Worm (Caenorhabditis elegans) whole organism, L4 larva: ENCODE data around the gene scrm-8.

ENCODE experiments used
- F37D6.2 ChIP-seq: sonication (generic microtip); optimal IDR thresholded peaks from 2 replicates; lab custom pipeline; 2016; ENCODE audit warnings: mild to moderate bottlenecking, missing genetic modification characterization, missing compliant biosample characterization
- F44E2.7 ChIP-seq: fragments of 200-800 bp; sonication (Bioruptor generic); IDR thresholded peaks from 2 replicates; pipeline ENCODE4 v2.1.2; 2022; ENCODE audit warnings: missing genetic modification characterization, missing compliant biosample characterization
- F49E8.2 ChIP-seq: sonication (generic microtip); optimal IDR thresholded peaks from 2 replicates; lab custom pipeline; 2016; ENCODE audit warnings: missing compliant biosample characterization, mild to moderate bottlenecking, missing genetic modification characterization, borderline replicate concordance
- R02D3.7 ChIP-seq: fragments of 150-350 bp; sonication (generic microtip); optimal IDR thresholded peaks from 3 replicates; lab custom pipeline; 2014; ENCODE audit warnings: missing biosample characterization, missing genetic modification characterization
- arid-1 ChIP-seq: fragments of 200-800 bp; sonication (Bioruptor generic); conservative IDR thresholded peaks from 2 replicates; pipeline ENCODE4 v1.3.6; 2022; ENCODE audit warnings: missing genetic modification reagents, missing genetic modification characterization, missing compliant biosample characterization
- attf-4 ChIP-seq: sonication (generic microtip); optimal IDR thresholded peaks from 3 replicates; lab custom pipeline; 2017; ENCODE audit warnings: missing biosample characterization, missing genetic modification characterization
- ceh-20 ChIP-seq: fragments of 200-800 bp; sonication (Bioruptor generic); IDR thresholded peaks from 2 replicates; pipeline ENCODE4 v1.3.6; 2022; ENCODE audit warnings: missing genetic modification reagents, missing genetic modification characterization, missing compliant biosample characterization
- ceh-32 ChIP-seq: sonication (generic microtip); optimal IDR thresholded peaks from 2 replicates; lab custom pipeline; 2016; ENCODE audit warnings: mild to moderate bottlenecking, missing genetic modification characterization, missing compliant biosample characterization; ENCODE audit not compliant: poor library complexity
- ceh-62 ChIP-seq: sonication (generic microtip); optimal IDR thresholded peaks from 2 replicates; lab custom pipeline; 2017; ENCODE audit warnings: missing biosample characterization, missing genetic modification characterization
- ces-1 ChIP-seq: fragments of 150-350 bp; sonication (generic microtip); optimal IDR thresholded peaks from 4 replicates; lab custom pipeline; 2014; ENCODE audit warnings: missing biosample characterization, missing genetic modification reagents, missing genetic modification characterization
- cey-2 ChIP-seq: sonication (generic microtip); optimal IDR thresholded peaks from 3 replicates; lab custom pipeline; 2017; ENCODE audit warnings: missing genetic modification characterization, mild to moderate bottlenecking, missing compliant biosample characterization, antibody characterized with exemption, borderline replicate concordance; ENCODE audit not compliant: insufficient read depth
- daf-12 ChIP-seq: fragments of 150-350 bp; optimal IDR thresholded peaks from 2 replicates; lab custom pipeline; 2014; ENCODE audit warnings: missing biosample characterization, missing genetic modification reagents, missing genetic modification characterization
- daf-8 ChIP-seq: fragments of 200-800 bp; sonication (Bioruptor generic); IDR thresholded peaks from 2 replicates; pipeline ENCODE4 v1.3.6; 2022; ENCODE audit warnings: missing genetic modification characterization, missing compliant biosample characterization
- dmd-6 ChIP-seq: fragments of 200-800 bp; sonication (Bioruptor generic); IDR thresholded peaks from 2 replicates; pipeline ENCODE4 v1.3.6; 2022; ENCODE audit warnings: missing genetic modification reagents, missing genetic modification characterization, missing compliant biosample characterization
- dpl-1 ChIP-seq: fragments of 150-350 bp; optimal IDR thresholded peaks from 2 replicates; lab custom pipeline; 2014; ENCODE audit warnings: missing biosample characterization, missing genetic modification reagents, missing genetic modification characterization
- duxl-1 ChIP-seq: sonication (generic microtip); optimal IDR thresholded peaks from 2 replicates; lab custom pipeline; 2016; ENCODE audit warnings: mild to moderate bottlenecking, missing genetic modification characterization, moderate library complexity, missing compliant biosample characterization; ENCODE audit not compliant: poor library complexity
- dve-1 ChIP-seq: sonication (generic microtip); optimal IDR thresholded peaks from 2 replicates; lab custom pipeline; 2017; ENCODE audit warnings: antibody characterized with exemption, mild to moderate bottlenecking, missing genetic modification characterization, missing compliant biosample characterization; ENCODE audit not compliant: insufficient read depth
- egl-43 ChIP-seq: fragments of 200-800 bp; sonication (Bioruptor generic); IDR thresholded peaks from 2 replicates; pipeline ENCODE4 v1.3.6; 2022; ENCODE audit warnings: missing genetic modification reagents, missing genetic modification characterization, missing compliant biosample characterization
- fos-1 ChIP-seq: fragments of 150-350 bp; optimal IDR thresholded peaks from 2 replicates; lab custom pipeline; 2014; ENCODE audit warnings: missing biosample characterization, missing genetic modification characterization
- hlh-11 ChIP-seq: fragments of 200-800 bp; sonication (Bioruptor generic); optimal IDR thresholded peaks from 2 replicates; lab custom pipeline; 2018; ENCODE audit warnings: mild to moderate bottlenecking, missing genetic modification characterization, missing compliant biosample characterization
- hlh-30 ChIP-seq: sonication (generic microtip); optimal IDR thresholded peaks from 2 replicates; lab custom pipeline; 2017; ENCODE audit warnings: antibody characterized with exemption, mild to moderate bottlenecking, missing genetic modification characterization, missing compliant biosample characterization; ENCODE audit not compliant: insufficient read depth
- lin-13 ChIP-seq: fragments of 150-350 bp; optimal IDR thresholded peaks from 2 replicates; lab custom pipeline; 2014; ENCODE audit warnings: missing biosample characterization, missing genetic modification reagents, missing genetic modification characterization
- lin-29 ChIP-seq: fragments of 200-800 bp; sonication (Bioruptor generic); IDR thresholded peaks from 2 replicates; pipeline ENCODE4 v1.3.6; 2022; ENCODE audit warnings: missing genetic modification reagents, missing genetic modification characterization, missing compliant biosample characterization
- lin-39 ChIP-seq: fragments of 150-350 bp; optimal IDR thresholded peaks from 2 replicates; lab custom pipeline; 2014; ENCODE audit warnings: missing biosample characterization, missing genetic modification reagents, missing genetic modification characterization
- lsy-2 ChIP-seq, 2 experiments: fragments of 150-350 bp in 1 of 2; sonication (generic microtip) in 1 of 2; optimal IDR thresholded peaks; 2 replicates each; lab custom pipeline; 2014 to 2017; ENCODE audit warnings: missing biosample characterization in 2 of 2, missing genetic modification characterization in 2 of 2
- mdl-1 ChIP-seq, 2 experiments: fragments of 150-350 bp in 1 of 2; sonication (generic microtip) in 1 of 2; optimal IDR thresholded peaks; 2 replicates each; lab custom pipeline; 2014 to 2017; ENCODE audit warnings: missing biosample characterization in 2 of 2, missing genetic modification characterization in 2 of 2
- mdt-29 ChIP-seq: fragments of 200-800 bp; sonication (Bioruptor generic); IDR thresholded peaks from 2 replicates; pipeline ENCODE4 v1.3.6; 2022; ENCODE audit warnings: missing genetic modification reagents, missing genetic modification characterization, missing compliant biosample characterization
- mxl-3 ChIP-seq: fragments of 200-800 bp; sonication (Bioruptor generic); optimal IDR thresholded peaks from 2 replicates; lab custom pipeline; 2018; ENCODE audit warnings: mild to moderate bottlenecking, missing genetic modification characterization, missing compliant biosample characterization
- nhr-102 ChIP-seq: sonication (generic microtip); optimal IDR thresholded peaks from 2 replicates; lab custom pipeline; 2016; ENCODE audit warnings: mild to moderate bottlenecking, missing genetic modification characterization, moderate library complexity, missing compliant biosample characterization
- nhr-11 ChIP-seq: fragments of 150-350 bp; optimal IDR thresholded peaks from 2 replicates; lab custom pipeline; 2014; ENCODE audit warnings: missing biosample characterization, missing genetic modification characterization
- nhr-28 ChIP-seq: fragments of 150-350 bp; optimal IDR thresholded peaks from 2 replicates; lab custom pipeline; 2014; ENCODE audit warnings: missing biosample characterization, missing genetic modification characterization
- nhr-41 ChIP-seq: fragments of 200-800 bp; sonication (Bioruptor generic); IDR thresholded peaks from 2 replicates; pipeline ENCODE4 v1.3.6; 2022; ENCODE audit warnings: missing genetic modification reagents, missing genetic modification characterization, missing compliant biosample characterization
- nhr-48 ChIP-seq: sonication (generic microtip); optimal IDR thresholded peaks from 2 replicates; lab custom pipeline; 2016; ENCODE audit warnings: mild to moderate bottlenecking, missing genetic modification characterization, missing compliant biosample characterization
- nhr-6 ChIP-seq: fragments of 150-350 bp; optimal IDR thresholded peaks from 2 replicates; lab custom pipeline; 2014; ENCODE audit warnings: missing biosample characterization, missing genetic modification characterization
- nhr-76 ChIP-seq: fragments of 150-350 bp; optimal IDR thresholded peaks from 2 replicates; lab custom pipeline; 2014; ENCODE audit warnings: missing biosample characterization, missing genetic modification characterization
- nhr-77 ChIP-seq: fragments of 150-350 bp; optimal IDR thresholded peaks from 2 replicates; lab custom pipeline; 2014; ENCODE audit warnings: missing biosample characterization, missing genetic modification characterization
- rbr-2 ChIP-seq: sonication (generic microtip); optimal IDR thresholded peaks from 2 replicates; lab custom pipeline; 2016; ENCODE audit warnings: missing genotype, missing genetic modification characterization, missing compliant biosample characterization
- saeg-2 ChIP-seq: fragments of 200-800 bp; sonication (Bioruptor generic); IDR thresholded peaks from 2 replicates; pipeline ENCODE4 v1.3.6; 2022; ENCODE audit warnings: missing genetic modification reagents, missing genetic modification characterization, missing compliant biosample characterization
- snpc-4 ChIP-seq: fragments of 150-350 bp; optimal IDR thresholded peaks from 2 replicates; lab custom pipeline; 2014; ENCODE audit warnings: missing biosample characterization, missing genetic modification characterization
- spr-3 ChIP-seq: fragments of 200-800 bp; sonication (Bioruptor generic); optimal IDR thresholded peaks from 2 replicates; lab custom pipeline; 2018; ENCODE audit warnings: mild to moderate bottlenecking, missing genetic modification characterization, missing compliant biosample characterization
- tra-1 ChIP-seq: fragments of 200-800 bp; sonication (Bioruptor generic); IDR thresholded peaks from 2 replicates; pipeline ENCODE4 v1.3.6; 2022; ENCODE audit warnings: missing genetic modification reagents, missing genetic modification characterization, missing compliant biosample characterization
- unc-130 ChIP-seq: sonication (generic microtip); optimal IDR thresholded peaks from 2 replicates; lab custom pipeline; 2016; ENCODE audit warnings: missing genetic modification reagents, missing genetic modification characterization, missing compliant biosample characterization
- unc-62 ChIP-seq, 3 experiments: fragments of 150-350 bp in 1 of 3; sonication (generic microtip); optimal IDR thresholded peaks in 2 of 3; peaks in 1 of 3; 1 replicate in 1 of 3; 2 replicates in 2 of 3; lab custom pipeline; 2014 to 2017; ENCODE audit warnings: missing biosample characterization in 3 of 3, missing genetic modification characterization in 3 of 3, missing genetic modification reagents in 3 of 3, missing genotype in 1 of 3
- vab-7 ChIP-seq: fragments of 200-800 bp; sonication (Bioruptor generic); IDR thresholded peaks from 2 replicates; pipeline ENCODE4 v1.3.6; 2022; ENCODE audit warnings: missing genetic modification reagents, missing genetic modification characterization, missing compliant biosample characterization
- zfp-2 ChIP-seq: sonication (generic microtip); optimal IDR thresholded peaks from 2 replicates; lab custom pipeline; 2016; ENCODE audit warnings: mild to moderate bottlenecking, missing genetic modification characterization, missing compliant biosample characterization
- zfp-3 ChIP-seq: fragments of 200-800 bp; sonication (Bioruptor generic); conservative IDR thresholded peaks from 2 replicates; pipeline ENCODE4 v1.3.6; 2022; ENCODE audit warnings: missing genetic modification reagents, missing genetic modification characterization, missing compliant biosample characterization
- zip-11 ChIP-seq: fragments of 200-800 bp; sonication (Bioruptor generic); IDR thresholded peaks from 2 replicates; pipeline ENCODE4 v1.3.6; 2022; ENCODE audit warnings: missing genetic modification characterization, missing compliant biosample characterization
- zip-2 ChIP-seq: fragments of 150-350 bp; optimal IDR thresholded peaks from 2 replicates; lab custom pipeline; 2014; ENCODE audit warnings: missing biosample characterization, missing genetic modification characterization
- ztf-7 ChIP-seq: fragments of 150-350 bp; optimal IDR thresholded peaks from 2 replicates; lab custom pipeline; 2014; ENCODE audit warnings: missing biosample characterization, missing genetic modification characterization

The scrm-8 gene

ce11 chrIV:4167296-4167695 is 2.8 kb downstream of the scrm-8 start:
- TF ChIP-seq nhr-6 (tag; lab: Kevin White, UChicago) (no peak), nhr-102 (tag; lab: Kevin White, UChicago) (no peak), ztf-7 (tag; lab: Kevin White, UChicago) (no peak), zip-2 (tag; lab: Kevin White, UChicago) (no peak), dmd-6 (GFP tag; lab: Robert Waterston, UW) (no peak), rbr-2 (tag; lab: Kevin White, UChicago) (no peak), lin-39 (tag; lab: Kevin White, UChicago) (no peak), snpc-4 (tag; lab: Kevin White, UChicago) (no peak), nhr-28 (tag; lab: Kevin White, UChicago) (no peak), cey-2 (no peak), attf-4 (tag; lab: Kevin White, UChicago) (no peak), tra-1 (GFP tag; lab: Robert Waterston, UW) (no peak), nhr-48 (tag; lab: Kevin White, UChicago) (no peak), ceh-20 (GFP tag; lab: Robert Waterston, UW) (no peak), mdt-29 (GFP tag; lab: Robert Waterston, UW) (no peak), nhr-11 (tag; lab: Kevin White, UChicago) (no peak), nhr-76 (tag; lab: Kevin White, UChicago) (no peak), egl-43 (no peak)

- TF ChIP-seq spr-3 (GFP tag; lab: Kevin White, UChicago) (no peak), hlh-11 (tag; lab: Kevin White, UChicago) (no peak), daf-8 (GFP tag; lab: Robert Waterston, UW) (no peak), ceh-20 (GFP tag; lab: Robert Waterston, UW) (no peak), R02D3.7 (tag; lab: Kevin White, UChicago) (no peak), nhr-76 (tag; lab: Kevin White, UChicago) (no peak), F37D6.2 (tag; lab: Kevin White, UChicago) (no peak), zfp-3 (GFP tag; lab: Robert Waterston, UW) (no peak), zfp-2 (tag; lab: Kevin White, UChicago) (no peak), unc-130 (GFP tag; lab: Kevin White, UChicago) (peak; percentile 29), F49E8.2 (tag; lab: Kevin White, UChicago) (no peak), nhr-48 (tag; lab: Kevin White, UChicago) (no peak), nhr-41 (GFP tag; lab: Robert Waterston, UW) (no peak), dpl-1 (GFP tag; lab: Kevin White, UChicago) (peak; percentile 63), mdl-1 (tag; optimal IDR thresholded peaks at IDR 0.05; lab: Kevin White, UChicago) (no peak), lsy-2 (tag; optimal IDR thresholded peaks at IDR 0.05; lab: Kevin White, UChicago) (no peak), fos-1 (tag; lab: Kevin White, UChicago) (no peak), daf-12 (tag; lab: Kevin White, UChicago) (no peak), arid-1 (GFP tag; lab: Robert Waterston, UW) (no peak), ceh-32 (tag; lab: Kevin White, UChicago) (no peak), ces-1 (GFP tag; lab: Kevin White, UChicago) (no peak), dve-1 (tag; lab: Kevin White, UChicago) (no peak), unc-62 (GFP tag; optimal IDR thresholded peaks at IDR 0.05 in 1 of 2; lab: Kevin White, UChicago) (no peak), unc-62 (tag; optimal IDR thresholded peaks at IDR 0.05; lab: Kevin White, UChicago) (no peak), lin-13 (GFP tag; lab: Kevin White, UChicago) (peak; percentile 10), zip-11 (no peak), saeg-2 (GFP tag; lab: Robert Waterston, UW) (no peak), ceh-62 (no peak), mxl-3 (no peak), lin-29 (GFP tag; lab: Robert Waterston, UW) (no peak), hlh-30 (tag; lab: Kevin White, UChicago) (no peak), duxl-1 (tag; lab: Kevin White, UChicago) (no peak), vab-7 (GFP tag; lab: Robert Waterston, UW) (no peak), F44E2.7 (GFP tag; lab: Robert Waterston, UW) (no peak), attf-4 (tag; lab: Kevin White, UChicago) (no peak), nhr-77 (no peak), lin-39 (tag; lab: Kevin White, UChicago) (no peak)
Measured at ce11 chrIV:4171531-4172163, 7.2 kb downstream of the scrm-8 start, which contains the start of the genes K08D10.13 and rnp-2. Gene K08D10.13, minus strand, starts transcription at chrIV:4171581. Gene rnp-2, plus strand, starts transcription at chrIV:4172076.
